Worm (Caenorhabditis elegans) whole organism, L1 larva: Measurements from ENCODE around the gene ogr-2.

Source experiments
- C34B4.2 ChIP-seq: sonication (generic microtip); optimal IDR thresholded peaks from 2 replicates; lab custom pipeline; 2017; ENCODE audit warnings: mild to moderate bottlenecking, missing genetic modification characterization, missing compliant biosample characterization
- Y116A8C.19 ChIP-seq: sonication (generic microtip); optimal IDR thresholded peaks from 2 replicates; lab custom pipeline; 2016; ENCODE audit warnings: missing compliant biosample characterization, missing genetic modification characterization, borderline replicate concordance
- aha-1 ChIP-seq: fragments of 150-350 bp; optimal IDR thresholded peaks from 2 replicates; lab custom pipeline; 2014; ENCODE audit warnings: missing biosample characterization, missing genetic modification characterization
- blmp-1 ChIP-seq: fragments of 150-350 bp; optimal IDR thresholded peaks from 2 replicates; lab custom pipeline; 2014; ENCODE audit warnings: missing biosample characterization, missing genetic modification characterization
- ceh-88 ChIP-seq: fragments of 200-800 bp; sonication (Bioruptor generic); IDR thresholded peaks from 2 replicates; pipeline ENCODE4 v1.3.6; 2022; ENCODE audit warnings: missing genetic modification characterization, missing compliant biosample characterization
- ceh-90 ChIP-seq: sonication (generic microtip); optimal IDR thresholded peaks from 2 replicates; lab custom pipeline; 2016; ENCODE audit warnings: missing genetic modification characterization, missing compliant biosample characterization
- efl-1 ChIP-seq, 4 experiments: fragments of 150-350 bp; optimal IDR thresholded peaks in 3 of 4; peaks in 1 of 4; 1 replicate in 1 of 4; 2 replicates in 3 of 4; lab custom pipeline; 2014; ENCODE audit warnings: missing biosample characterization in 2 of 4, missing genetic modification characterization in 2 of 4, missing genetic modification reagents in 2 of 4
- elt-2 ChIP-seq: sonication (generic microtip); optimal IDR thresholded peaks from 2 replicates; lab custom pipeline; 2016; ENCODE audit warnings: missing genetic modification characterization, mild to moderate bottlenecking, inconsistent platforms, missing compliant biosample characterization, missing genetic modification reagents
- elt-3 ChIP-seq, 6 experiments: fragments of 150-350 bp in 1 of 6; sonication (generic microtip); optimal IDR thresholded peaks; 2 replicates each; lab custom pipeline; 2017 to 2018; ENCODE audit warnings: missing biosample characterization in 6 of 6, missing genetic modification characterization in 6 of 6, inconsistent platforms in 1 of 6
- fkh-8 ChIP-seq: sonication (generic microtip); optimal IDR thresholded peaks from 2 replicates; lab custom pipeline; 2016; ENCODE audit warnings: mild to moderate bottlenecking, missing genetic modification characterization, missing compliant biosample characterization
- hlh-17 ChIP-seq: fragments of 200-800 bp; sonication (Bioruptor generic); optimal IDR thresholded peaks from 2 replicates; lab custom pipeline; 2018; ENCODE audit warnings: missing genetic modification characterization, mild to moderate bottlenecking, missing compliant biosample characterization, moderate library complexity, borderline replicate concordance
- irx-1 ChIP-seq: sonication (generic microtip); optimal IDR thresholded peaks from 2 replicates; lab custom pipeline; 2016; ENCODE audit warnings: missing genetic modification characterization, missing compliant biosample characterization
- lin-14 ChIP-seq: fragments of 200-800 bp; sonication (Bioruptor generic); optimal IDR thresholded peaks from 2 replicates; lab custom pipeline; 2018; ENCODE audit warnings: mild to moderate bottlenecking, missing genetic modification characterization, moderate library complexity, missing compliant biosample characterization
- lin-39 ChIP-seq: fragments of 150-350 bp; optimal IDR thresholded peaks from 2 replicates; lab custom pipeline; 2014; ENCODE audit warnings: missing biosample characterization, missing genetic modification reagents, missing genetic modification characterization
- mdl-1 ChIP-seq, 2 experiments: fragments of 150-350 bp; optimal IDR thresholded peaks; 2 replicates each; lab custom pipeline; 2014 to 2017; ENCODE audit warnings: missing biosample characterization in 2 of 2, missing genetic modification characterization in 2 of 2, inconsistent platforms in 1 of 2
- nhr-20 ChIP-seq: sonication (generic microtip); optimal IDR thresholded peaks from 2 replicates; lab custom pipeline; 2016; ENCODE audit warnings: mild to moderate bottlenecking, missing genetic modification characterization, missing compliant biosample characterization
- nhr-76 ChIP-seq: sonication (generic microtip); optimal IDR thresholded peaks from 2 replicates; lab custom pipeline; 2017; ENCODE audit warnings: missing biosample characterization, missing genetic modification characterization
- nhr-77 ChIP-seq: fragments of 150-350 bp; optimal IDR thresholded peaks from 2 replicates; lab custom pipeline; 2014; ENCODE audit warnings: missing biosample characterization, missing genetic modification characterization
- nhr-85 ChIP-seq: sonication (generic microtip); peaks from one replicate; lab custom pipeline; 2016; ENCODE audit warnings: missing genetic modification characterization, inconsistent platforms, missing compliant biosample characterization
- pag-3 ChIP-seq: sonication (generic microtip); optimal IDR thresholded peaks from 2 replicates; lab custom pipeline; 2017; ENCODE audit warnings: missing genetic modification characterization, mild to moderate bottlenecking, missing compliant biosample characterization, antibody characterized with exemption, borderline replicate concordance; ENCODE audit not compliant: insufficient read depth
- rnt-1 ChIP-seq: sonication (generic microtip); optimal IDR thresholded peaks from 2 replicates; lab custom pipeline; 2016; ENCODE audit warnings: mild to moderate bottlenecking, missing genetic modification characterization, moderate library complexity, missing compliant biosample characterization
- snpc-4 ChIP-seq: fragments of 150-350 bp; optimal IDR thresholded peaks from 2 replicates; lab custom pipeline; 2014; ENCODE audit warnings: missing biosample characterization, missing genetic modification characterization
- sox-4 ChIP-seq: sonication (generic microtip); optimal IDR thresholded peaks from 2 replicates; lab custom pipeline; 2016; ENCODE audit warnings: missing genetic modification characterization, missing compliant biosample characterization
- sptf-1 ChIP-seq: fragments of 150-350 bp; optimal IDR thresholded peaks from 2 replicates; lab custom pipeline; 2014; ENCODE audit warnings: missing biosample characterization, missing genetic modification characterization
- sup-37 ChIP-seq: fragments of 200-800 bp; sonication (Bioruptor generic); optimal IDR thresholded peaks from 2 replicates; lab custom pipeline; 2018; ENCODE audit warnings: mild to moderate bottlenecking, missing genetic modification characterization, missing compliant biosample characterization
- tbx-2 ChIP-seq: sonication (generic microtip); optimal IDR thresholded peaks from 2 replicates; lab custom pipeline; 2016; ENCODE audit warnings: missing genetic modification characterization, missing compliant biosample characterization
- xbp-1 ChIP-seq: sonication (generic microtip); optimal IDR thresholded peaks from 2 replicates; lab custom pipeline; 2016; ENCODE audit warnings: missing genetic modification characterization, missing compliant biosample characterization
- zag-1 ChIP-seq: fragments of 150-350 bp; optimal IDR thresholded peaks from 2 replicates; lab custom pipeline; 2014; ENCODE audit warnings: missing biosample characterization, missing genetic modification characterization
- ztf-4 ChIP-seq: fragments of 150-350 bp; optimal IDR thresholded peaks from 2 replicates; lab custom pipeline; 2014; ENCODE audit warnings: missing biosample characterization, missing genetic modification characterization

ogr-2 gene

ce11 chrII:10073986-10074385, 33.1 kb downstream of the ogr-2 start:
- TF ChIP-seq efl-1 (optimal IDR thresholded peaks at IDR 0.05; lab: Kevin White, UChicago) (no peak), efl-1 (GFP tag; optimal IDR thresholded peaks at IDR 0.05 in 1 of 2; lab: Kevin White, UChicago) (no peak), nhr-85 (tag; lab: Kevin White, UChicago) (peak; percentile 59), lin-14 (GFP tag; lab: Kevin White, UChicago) (peak; percentile 42), sup-37 (GFP tag; lab: Kevin White, UChicago) (no peak), fkh-8 (tag; lab: Kevin White, UChicago) (no peak), snpc-4 (no peak), sptf-1 (tag; lab: Kevin White, UChicago) (no peak), blmp-1 (tag; lab: Kevin White, UChicago) (peak; percentile 87), elt-3 (tag; optimal IDR thresholded peaks at IDR 0.05; lab: Kevin White, UChicago) (peak in 5 of 6 experiments; percentile 79 to 97 (median 95))
- TF ChIP-seq, all 84 proteins: peak for 4

DNA sequence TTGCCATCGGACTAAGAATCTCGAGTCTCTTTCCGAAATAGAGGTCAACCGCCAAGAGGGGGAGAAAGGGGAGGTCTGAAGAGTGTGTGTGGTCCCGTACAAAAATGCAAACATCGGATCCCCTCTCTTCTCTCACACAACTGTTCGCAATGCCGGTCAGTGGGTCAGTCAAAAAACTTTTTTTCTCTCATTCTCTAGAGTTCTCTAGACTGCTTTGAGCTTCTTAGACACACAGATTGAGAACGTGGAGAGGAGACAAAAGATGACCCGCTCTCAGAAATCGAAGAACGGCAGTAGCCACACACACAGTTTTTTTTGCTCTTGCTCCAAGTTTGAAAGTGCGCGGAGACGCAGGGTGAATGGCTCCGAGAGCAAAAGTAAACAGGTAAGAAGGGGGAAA, 34.9 kb downstream of the ogr-2 start:
- no peak for TF ChIP-seq Y116A8C.19 (tag; lab: Kevin White, UChicago)
- TF ChIP-seq aha-1 (tag; lab: Kevin White, UChicago), result no peak
- TF ChIP-seq ceh-90, result no peak
- peak; percentile 24 for TF ChIP-seq lin-14 (GFP tag; lab: Kevin White, UChicago)
- peak; percentile 3 for TF ChIP-seq nhr-77 (tag; lab: Kevin White, UChicago)

- no peak for TF ChIP-seq sox-4 (tag; lab: Kevin White, UChicago)
- TF ChIP-seq efl-1 (optimal IDR thresholded peaks at IDR 0.05; lab: Kevin White, UChicago), result no peak
- no peak for TF ChIP-seq efl-1 (GFP tag; optimal IDR thresholded peaks at IDR 0.05 in 1 of 2; lab: Kevin White, UChicago)
- TF ChIP-seq pag-3, result no peak
- TF ChIP-seq C34B4.2 (tag; lab: Kevin White, UChicago), result no peak
- TF ChIP-seq rnt-1 (tag; lab: Kevin White, UChicago), result no peak
- TF ChIP-seq ceh-88 (GFP tag; lab: Robert Waterston, UW), result no peak
- no peak for TF ChIP-seq ceh-90
- no peak for TF ChIP-seq zag-1 (tag; lab: Kevin White, UChicago)
- no peak for TF ChIP-seq ztf-4
- no peak for TF ChIP-seq tbx-2
- no peak for TF ChIP-seq lin-39
- TF ChIP-seq irx-1 (tag; lab: Kevin White, UChicago), result no peak
- TF ChIP-seq lin-14 (GFP tag; lab: Kevin White, UChicago), result no peak
- TF ChIP-seq nhr-20 (tag; lab: Kevin White, UChicago), result no peak
- no peak for TF ChIP-seq mdl-1 (tag; optimal IDR thresholded peaks at IDR 0.05; lab: Kevin White, UChicago)
- no peak for TF ChIP-seq nhr-77 (tag; lab: Kevin White, UChicago)
- no peak for TF ChIP-seq hlh-17 (GFP tag; lab: Kevin White, UChicago)
- TF ChIP-seq nhr-76 (tag; lab: Kevin White, UChicago), result no peak
- no peak for TF ChIP-seq xbp-1
- no peak for TF ChIP-seq elt-2
Observed at ce11 chrII:10084482-10084881, 43.5 kb downstream of the ogr-2 start.
